Fruit fly (Drosophila melanogaster): ENCODE data around the gene CG17010.

The CG17010 gene

DNA sequence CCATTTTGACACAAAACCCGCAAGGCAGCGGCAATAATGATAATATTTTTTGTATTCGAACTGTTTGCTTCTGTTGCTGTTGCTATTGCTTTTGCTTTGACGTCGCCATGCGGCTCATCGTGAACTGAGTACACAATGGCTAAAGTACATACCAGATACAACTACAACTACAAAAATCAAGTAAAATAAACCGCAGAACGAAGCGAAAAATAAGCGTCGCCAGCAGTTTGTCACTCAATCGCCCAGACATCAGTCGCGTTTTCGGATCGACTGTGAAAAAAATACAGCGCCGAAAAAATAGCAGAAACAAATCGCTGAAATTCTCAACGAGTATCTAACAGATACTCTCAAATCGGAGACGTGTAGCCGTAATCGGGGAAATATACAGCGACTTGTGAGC is 13.4 kb downstream of the CG17010 start:
- TF ChIP-seq CG17801 (GFP tag; optimal IDR thresholded peaks at IDR 0.05; ENCODE audit: partially characterized antibody), result peak; percentile 13

DNA sequence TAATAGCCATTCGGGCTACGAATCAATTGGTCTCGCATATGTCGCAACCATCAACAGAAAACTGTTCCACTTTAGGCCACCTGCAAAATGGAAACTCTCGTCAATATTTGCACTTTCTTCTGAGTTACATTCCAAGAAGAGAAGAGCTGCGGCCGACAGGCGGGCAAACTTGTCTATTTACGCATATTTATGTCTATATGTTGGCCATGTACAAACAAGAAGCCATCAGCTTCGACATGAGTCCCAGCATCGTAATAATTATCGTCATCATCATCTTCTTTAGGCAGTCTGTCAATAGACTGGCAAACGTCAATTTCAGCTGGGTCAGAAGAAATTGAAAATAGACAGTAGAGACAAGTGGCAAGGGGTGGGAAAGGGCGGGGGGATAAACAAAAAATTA is 15.5 kb downstream of the CG17010 start:
- TF ChIP-seq CG17801 (GFP tag; optimal IDR thresholded peaks at IDR 0.05; ENCODE audit: partially characterized antibody), result no peak

DNA sequence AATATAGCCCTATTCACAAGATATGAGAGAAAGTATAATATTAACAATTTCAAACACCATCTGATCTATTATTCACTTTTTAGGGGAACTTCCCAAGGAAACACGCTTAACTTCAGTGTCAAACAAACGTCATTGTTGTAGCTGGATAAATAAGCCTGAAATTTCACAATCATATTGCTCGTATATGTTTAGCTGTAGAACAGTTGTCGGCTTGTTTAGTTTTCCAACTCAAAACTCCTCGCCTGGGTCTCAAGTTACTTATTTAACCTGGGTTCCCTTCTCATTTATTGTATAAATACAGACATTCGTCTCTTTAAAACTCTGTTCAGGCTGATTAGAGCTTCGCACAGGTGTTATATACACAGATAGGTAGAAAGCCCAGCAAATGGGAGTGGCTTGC is 16.2 kb downstream of the CG17010 start:
- no peak for TF ChIP-seq CG17801 (GFP tag; optimal IDR thresholded peaks at IDR 0.05; ENCODE audit: partially characterized antibody)

DNA sequence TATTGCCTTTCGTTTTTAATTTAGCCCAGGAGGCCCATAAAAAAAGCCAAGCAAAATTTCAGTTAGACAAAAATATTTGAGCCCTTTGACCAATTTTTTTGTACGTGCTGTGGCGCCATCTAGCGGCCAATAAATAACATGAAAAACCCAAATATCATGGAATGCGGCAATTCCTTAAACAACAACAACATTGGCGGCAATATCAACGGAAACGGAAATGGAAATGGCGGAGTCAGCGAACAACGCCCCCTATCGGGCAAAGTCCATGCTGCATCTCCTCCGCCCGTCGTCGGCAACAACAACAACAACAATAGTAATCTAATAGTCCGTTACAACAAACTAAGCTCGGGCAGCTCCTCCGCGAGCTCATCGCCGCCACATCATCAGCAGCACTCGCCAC is 17.3 kb downstream of the CG17010 start:
- no peak for TF ChIP-seq CG17801 (GFP tag; optimal IDR thresholded peaks at IDR 0.05; ENCODE audit: partially characterized antibody)

DNA sequence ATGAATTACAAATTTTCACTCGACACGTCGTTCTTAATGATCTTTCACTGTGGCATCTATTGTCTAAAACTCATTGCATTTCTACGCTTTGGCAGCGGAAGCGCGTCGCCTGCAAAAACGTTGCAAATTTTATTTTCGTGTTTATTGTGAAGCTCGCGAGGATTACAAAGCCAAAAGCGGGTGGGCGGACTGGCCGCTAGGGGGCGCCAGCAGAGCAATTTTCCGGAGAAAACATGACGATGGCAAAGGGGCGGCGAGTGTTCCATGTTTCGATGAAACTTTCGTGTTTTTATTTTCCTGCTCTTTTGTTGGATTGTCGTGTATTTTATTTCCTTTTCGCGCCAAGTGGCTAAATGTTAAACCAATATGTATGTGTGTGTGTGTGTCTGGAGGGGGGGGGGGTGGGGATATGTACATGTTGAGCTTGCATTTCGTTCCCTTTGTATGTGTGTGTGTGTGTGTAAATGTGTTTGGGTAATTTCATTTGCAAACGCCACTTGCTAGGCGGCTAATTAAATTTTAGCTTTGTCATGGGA is 18.4 kb downstream of the CG17010 start:
- TF ChIP-seq CG17801 (GFP tag; optimal IDR thresholded peaks at IDR 0.05; ENCODE audit: partially characterized antibody), result no peak

DNA sequence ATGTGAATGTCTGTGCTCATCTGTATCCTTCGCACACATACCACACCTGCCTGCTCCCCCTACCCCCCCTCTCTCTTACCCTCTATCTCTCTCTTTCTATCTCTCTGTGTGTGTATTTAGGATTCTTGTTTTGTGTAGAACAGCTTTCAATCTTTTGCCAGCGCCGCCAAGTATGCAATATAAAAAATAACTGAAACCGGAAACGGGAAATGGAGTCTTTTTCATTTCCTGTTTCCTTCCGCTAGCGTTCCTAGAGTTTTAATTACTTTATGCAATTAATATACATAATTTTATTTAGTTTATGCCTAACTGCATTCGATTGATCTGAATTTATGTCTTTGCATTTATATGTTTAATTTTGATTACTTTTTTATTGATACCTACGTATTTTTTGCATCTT is 36.2 kb downstream of the CG17010 start:
- TF ChIP-seq CG17801 (GFP tag; optimal IDR thresholded peaks at IDR 0.05; ENCODE audit: partially characterized antibody), result peak; percentile 23

DNA sequence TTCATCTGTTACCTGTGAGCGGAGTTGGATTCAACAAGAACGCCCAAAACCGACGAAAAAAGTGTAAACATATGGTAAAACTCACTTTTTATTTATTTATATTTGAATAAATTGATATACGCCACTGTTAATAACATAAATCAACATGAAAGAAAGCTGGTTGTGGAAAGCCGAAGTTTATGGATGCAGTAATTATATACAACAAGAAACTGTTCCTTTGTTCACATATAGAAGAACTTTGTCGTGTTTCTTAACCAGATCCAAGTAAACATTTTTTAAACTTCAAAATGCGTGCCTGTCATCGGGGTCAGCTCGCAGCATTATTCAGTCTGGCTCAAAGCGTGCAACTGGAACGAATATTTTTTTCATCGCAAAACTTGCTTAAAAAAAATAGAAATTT is 41.7 kb downstream of the CG17010 start, which contains the start of gene Pkd2:
Gene Pkd2, plus strand, starts transcription at position 301 of the 400 bp plus-strand sequence.
- no peak for TF ChIP-seq CG17801 (GFP tag; optimal IDR thresholded peaks at IDR 0.05; ENCODE audit: partially characterized antibody)

DNA sequence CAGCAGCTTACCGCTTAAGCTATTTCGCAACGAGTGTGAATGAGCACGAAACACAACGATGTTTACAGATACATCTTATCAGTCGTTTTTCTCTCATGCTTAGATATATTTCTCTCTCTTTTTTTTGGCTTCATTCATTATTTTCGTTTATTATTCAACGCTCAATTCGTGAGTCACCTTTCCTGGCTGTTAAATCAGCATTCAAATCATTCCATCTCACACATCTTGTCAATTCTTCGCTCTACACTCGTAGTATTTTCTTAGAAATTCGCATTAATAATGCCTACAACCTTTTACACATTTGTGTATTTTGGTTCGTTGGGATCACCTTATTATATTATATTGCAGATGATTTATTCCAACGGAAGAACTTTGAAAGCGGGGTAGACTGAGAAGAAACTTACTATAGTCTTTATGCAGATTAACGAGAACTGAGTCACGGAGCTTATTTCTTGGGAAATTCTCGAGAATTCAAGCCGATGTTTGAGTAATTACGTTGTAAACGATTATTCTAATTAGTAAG is 48.4 kb downstream of the CG17010 start:
- peak; percentile 35 for TF ChIP-seq CG17801 (GFP tag; optimal IDR thresholded peaks at IDR 0.05; ENCODE audit: partially characterized antibody)

All from ovary, adult (tissue).